Fruit fly (Drosophila melanogaster): ENCODE data around the gene Npc2d.
A peak's percentile ranks its signal among the peaks of the same experiment; 100 is the strongest.

Npc2d gene

dm6 chr3R:10032951-10033720, 22.7 kb downstream of the Npc2d start (continued):
- TF ChIP-seq Hr51 (GFP tag; optimal IDR thresholded peaks at IDR 0.05) (peak in 1 of 2 experiments; percentile 47), CG17829 (tag; optimal IDR thresholded peaks at IDR 0.05) (peak; percentile 18), CG12391 (tag; optimal IDR thresholded peaks at IDR 0.05) (peak; percentile 19), her (GFP tag; optimal IDR thresholded peaks at IDR 0.05) (no peak), unpg (GFP tag; optimal IDR thresholded peaks at IDR 0.05) (peak; percentile 30), dmrt99B (tag; optimal IDR thresholded peaks at IDR 0.05) (peak; percentile 20), CG4424 (GFP tag; optimal IDR thresholded peaks at IDR 0.05) (peak; percentile 25), eve (GFP tag; optimal IDR thresholded peaks at IDR 0.05) (peak in 1 of 2 experiments; percentile 69), CG8281 (tag; optimal IDR thresholded peaks at IDR 0.05) (peak; percentile 99), CG4854 (GFP tag; optimal IDR thresholded peaks at IDR 0.05) (no peak), emc (GFP tag; optimal IDR thresholded peaks at IDR 0.05) (no peak), CG17385 (GFP tag; optimal IDR thresholded peaks at IDR 0.05) (peak; percentile 13), dysf (GFP tag; IDR thresholded peaks at IDR 0.05) (peak; percentile 44; the same call in 1 of the 3 replicates), CG7556 (GFP tag; optimal IDR thresholded peaks at IDR 0.05) (peak; percentile 13), CG14965 (GFP tag; optimal IDR thresholded peaks at IDR 0.05; ENCODE audit: borderline replicate concordance) (no peak), Hmx (GFP tag; optimal IDR thresholded peaks at IDR 0.05) (no peak), CG2678 (tag; optimal IDR thresholded peaks at IDR 0.05) (peak; percentile 58), CG8290 (GFP tag; optimal IDR thresholded peaks at IDR 0.05) (no peak), CG8290 (tag; optimal IDR thresholded peaks at IDR 0.05) (peak in 1 of 2 experiments; percentile 11), bsh (GFP tag; optimal IDR thresholded peaks at IDR 0.05) (peak in 1 of 2 experiments; percentile 17), fd3F (GFP tag; optimal IDR thresholded peaks at IDR 0.05) (no peak), CG12942 (GFP tag; optimal IDR thresholded peaks at IDR 0.05) (no peak), nmo (GFP tag; optimal IDR thresholded peaks at IDR 0.05) (peak; percentile 44), CG6683 (GFP tag; optimal IDR thresholded peaks at IDR 0.05) (no peak), Abd-B (GFP tag; optimal IDR thresholded peaks at IDR 0.05) (peak; percentile 41), CG31441 (GFP tag; IDR thresholded peaks at IDR 0.05) (peak; percentile 48), CG7745 (tag; optimal IDR thresholded peaks at IDR 0.05) (no peak), phol (tag; optimal IDR thresholded peaks at IDR 0.05) (peak; percentile 24), CG13424 (tag; optimal IDR thresholded peaks at IDR 0.05) (peak; percentile 6), jing (GFP tag; optimal IDR thresholded peaks at IDR 0.05) (no peak), scrt (GFP tag; optimal IDR thresholded peaks at IDR 0.05) (peak; percentile 53), Sox102F (GFP tag; optimal IDR thresholded peaks at IDR 0.05) (peak; percentile 54), Ets97D (GFP tag; optimal IDR thresholded peaks at IDR 0.05) (no peak), CG7839 (tag; optimal IDR thresholded peaks at IDR 0.05) (peak; percentile 24), Poxn (GFP tag; IDR thresholded peaks at IDR 0.05) (no peak), CG12659 (GFP tag; optimal IDR thresholded peaks at IDR 0.05) (peak; percentile 11), Med (GFP tag) (peak; percentile 49), CG3407 (GFP tag; optimal IDR thresholded peaks at IDR 0.05) (no peak), CG12769 (tag; optimal IDR thresholded peaks at IDR 0.05) (peak; percentile 31), Oli (tag; optimal IDR thresholded peaks at IDR 0.05) (peak; percentile 17), CG14014 (GFP tag; IDR thresholded peaks at IDR 0.05) (no peak), CG2712 (tag; optimal IDR thresholded peaks at IDR 0.05) (peak; percentile 22), unc-4 (GFP tag; IDR thresholded peaks at IDR 0.05; ENCODE audit: partially characterized antibody) (no peak), dimm (GFP tag; IDR thresholded peaks at IDR 0.05) (no peak), grau (tag; optimal IDR thresholded peaks at IDR 0.05) (peak; percentile 19), CG15601 (tag; optimal IDR thresholded peaks at IDR 0.05) (peak; percentile 1), CG17361 (GFP tag; IDR thresholded peaks at IDR 0.05) (0 out of 3 replicates have a peak, but pooled peaks have one; percentile 37), CG17359 (tag; optimal IDR thresholded peaks at IDR 0.05) (peak; percentile 40)
